Worm (Caenorhabditis elegans): ENCODE measurements around the gene R05D8.11.

- no peak for TF ChIP-seq dao-5 (tag; optimal IDR thresholded peaks at IDR 0.05)
- no peak for TF ChIP-seq him-1 (tag; optimal IDR thresholded peaks at IDR 0.05)
These were observed 29.5 kb upstream of the R05D8.11 start, which contains the start of gene F54E2.1 for ce11 chrV:2810164-2810563.

Measured in whole organism, L4/young adult.